Comparison of ENCODE assay signal across 6 worm cellular contexts in the genomic region with DNA sequence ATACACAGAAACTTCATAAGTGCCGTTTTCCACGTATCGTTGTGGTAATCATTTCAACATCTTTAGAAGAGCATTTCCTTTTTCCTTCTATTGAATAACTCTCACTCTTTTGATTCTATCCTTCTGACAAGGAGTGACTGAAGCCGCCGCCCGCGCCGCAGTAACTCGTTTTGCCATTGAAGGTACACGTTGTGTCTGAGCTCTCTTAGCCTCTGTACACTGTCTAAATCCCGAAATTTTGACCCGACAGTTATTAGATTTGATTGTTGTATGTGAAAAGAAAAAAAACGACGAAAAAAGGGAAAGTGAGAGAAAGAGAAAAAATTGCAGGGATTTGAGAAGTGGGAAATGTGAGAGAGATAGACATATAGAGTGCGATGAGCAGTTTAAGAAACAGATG.
A peak's percentile ranks its signal among the peaks of the same experiment; 100 is the strongest.
TF ChIP-seq lines count a peak whose summit lies in the region.

No protein-coding gene starts in this region.

TF ChIP-seq in whole organism, L1 larva, 84 proteins besides CTCF, POLR2A, EP300 and RAD21 (continues in another document):
- no peak for TF ChIP-seq C34B4.2 (tag; optimal IDR thresholded peaks at IDR 0.05; lab: Kevin White, UChicago)
- TF ChIP-seq lin-13 (GFP tag; optimal IDR thresholded peaks at IDR 0.05; lab: Kevin White, UChicago), result no peak
- TF ChIP-seq nhr-47 (tag; optimal IDR thresholded peaks at IDR 0.05; lab: Kevin White, UChicago), result no peak
- TF ChIP-seq tbx-2 (tag; optimal IDR thresholded peaks at IDR 0.05; lab: Kevin White, UChicago), result no peak
- no peak for TF ChIP-seq alr-1 (tag; optimal IDR thresholded peaks at IDR 0.05; lab: Kevin White, UChicago; ENCODE audit: borderline replicate concordance)
- peak; percentile 79 for TF ChIP-seq lin-14 (GFP tag; optimal IDR thresholded peaks at IDR 0.05; lab: Kevin White, UChicago)
- TF ChIP-seq zip-4 (GFP tag; optimal IDR thresholded peaks at IDR 0.05; lab: Kevin White, UChicago), result no peak
- no peak for TF ChIP-seq snpc-4 (tag; optimal IDR thresholded peaks at IDR 0.05; lab: Kevin White, UChicago)
- no peak for TF ChIP-seq unc-130 (tag; optimal IDR thresholded peaks at IDR 0.05; lab: Kevin White, UChicago)
- TF ChIP-seq lin-35 (GFP tag; optimal IDR thresholded peaks at IDR 0.05; lab: Kevin White, UChicago), result no peak
- TF ChIP-seq dpl-1 (GFP tag; optimal IDR thresholded peaks at IDR 0.05; lab: Kevin White, UChicago), result no peak
- peak; percentile 63 for TF ChIP-seq ces-1 (GFP tag; optimal IDR thresholded peaks at IDR 0.05; lab: Kevin White, UChicago)
- no peak for TF ChIP-seq unc-98 (GFP tag; IDR thresholded peaks at IDR 0.05; lab: Robert Waterston, UW)
- TF ChIP-seq isw-1 (GFP tag; IDR thresholded peaks at IDR 0.05; lab: Robert Waterston, UW), result no peak
- no peak for TF ChIP-seq fos-1 (tag; optimal IDR thresholded peaks at IDR 0.05; lab: Kevin White, UChicago)

TF ChIP-seq in whole organism, L2 larva, 48 proteins besides CTCF, POLR2A, EP300 and RAD21:
- TF ChIP-seq sma-9 (GFP tag; optimal IDR thresholded peaks at IDR 0.05; lab: Kevin White, UChicago) (peak; percentile 23), sma-9 (tag; optimal IDR thresholded peaks at IDR 0.05; lab: Kevin White, UChicago) (no peak), F13H6.1 (tag; optimal IDR thresholded peaks at IDR 0.05; lab: Kevin White, UChicago) (peak; percentile 15), C34F6.9 (tag; optimal IDR thresholded peaks at IDR 0.05; lab: Kevin White, UChicago) (peak; percentile 26), mab-5 (tag; optimal IDR thresholded peaks at IDR 0.05; lab: Kevin White, UChicago) (no peak), unc-55 (GFP tag; optimal IDR thresholded peaks at IDR 0.05; lab: Kevin White, UChicago) (peak; percentile 15)
TF ChIP-seq in whole organism, L2 larva: peak in this region for 4.

TF ChIP-seq in whole organism, L3 larva, 47 proteins besides CTCF, POLR2A, EP300 and RAD21:
- no peak for TF ChIP-seq unc-39 (tag; optimal IDR thresholded peaks at IDR 0.05; lab: Kevin White, UChicago)
- TF ChIP-seq fkh-10 (GFP tag; optimal IDR thresholded peaks at IDR 0.05; lab: Kevin White, UChicago), result peak; percentile 76
- no peak for TF ChIP-seq ama-1 (optimal IDR thresholded peaks at IDR 0.05; lab: Kevin White, UChicago)
- no peak for TF ChIP-seq jun-1 (tag; optimal IDR thresholded peaks at IDR 0.05; lab: Kevin White, UChicago)

TF ChIP-seq in whole organism, L4 larva, 104 proteins besides CTCF, POLR2A, EP300 and RAD21:
- no peak for TF ChIP-seq hif-1 (tag; optimal IDR thresholded peaks at IDR 0.05; lab: Kevin White, UChicago)
- peak; percentile 24 for TF ChIP-seq rbr-2 (tag; optimal IDR thresholded peaks at IDR 0.05; lab: Kevin White, UChicago)
- no peak for TF ChIP-seq lin-38 (GFP tag; IDR thresholded peaks at IDR 0.05; lab: Robert Waterston, UW)
- peak in 1 of 2 experiments; percentile 56 for TF ChIP-seq unc-62 (GFP tag; optimal IDR thresholded peaks at IDR 0.05 in 1 of 2; lab: Kevin White, UChicago)
- no peak for TF ChIP-seq unc-62 (tag; optimal IDR thresholded peaks at IDR 0.05; lab: Kevin White, UChicago)
- TF ChIP-seq Y48G9A.11 (GFP tag; IDR thresholded peaks at IDR 0.05; lab: Robert Waterston, UW), result no peak
- no peak for TF ChIP-seq nhr-102 (tag; optimal IDR thresholded peaks at IDR 0.05; lab: Kevin White, UChicago)
- TF ChIP-seq daf-8 (GFP tag; IDR thresholded peaks at IDR 0.05; lab: Robert Waterston, UW), result no peak
- TF ChIP-seq fkh-10 (GFP tag; optimal IDR thresholded peaks at IDR 0.05; lab: Kevin White, UChicago), result peak; percentile 80
- TF ChIP-seq dmd-8 (GFP tag; IDR thresholded peaks at IDR 0.05; lab: Robert Waterston, UW), result no peak
- no peak for TF ChIP-seq mdl-1 (tag; optimal IDR thresholded peaks at IDR 0.05; lab: Kevin White, UChicago)
- TF ChIP-seq F37D6.2 (tag; optimal IDR thresholded peaks at IDR 0.05; lab: Kevin White, UChicago), result no peak
- no peak for TF ChIP-seq madf-5 (GFP tag; IDR thresholded peaks at IDR 0.05; lab: Robert Waterston, UW)
- TF ChIP-seq F44E2.7 (GFP tag; IDR thresholded peaks at IDR 0.05; lab: Robert Waterston, UW), result no peak
- TF ChIP-seq ceh-62 (tag; optimal IDR thresholded peaks at IDR 0.05; lab: Kevin White, UChicago), result no peak
- no peak for TF ChIP-seq Y105C5A.15 (GFP tag; IDR thresholded peaks at IDR 0.05; lab: Robert Waterston, UW)
- TF ChIP-seq ces-1 (GFP tag; optimal IDR thresholded peaks at IDR 0.05; lab: Kevin White, UChicago), result peak; percentile 71
- no peak for TF ChIP-seq F10B5.3 (tag; optimal IDR thresholded peaks at IDR 0.05; lab: Kevin White, UChicago)
- TF ChIP-seq attf-4 (tag; optimal IDR thresholded peaks at IDR 0.05; lab: Kevin White, UChicago), result no peak
- TF ChIP-seq lin-29 (GFP tag; IDR thresholded peaks at IDR 0.05; lab: Robert Waterston, UW), result no peak
- no peak for TF ChIP-seq arid-1 (GFP tag; conservative IDR thresholded peaks at IDR 0.05; lab: Robert Waterston, UW)

TF ChIP-seq in whole organism, late embryonic, 69 proteins besides CTCF, POLR2A, EP300 and RAD21:
- TF ChIP-seq C08G9.2 (tag; optimal IDR thresholded peaks at IDR 0.05; lab: Kevin White, UChicago), result no peak
- peak; percentile 10 for TF ChIP-seq fkh-10 (GFP tag; optimal IDR thresholded peaks at IDR 0.05; lab: Kevin White, UChicago)
- peak; percentile 96 for TF ChIP-seq unc-42 (tag; optimal IDR thresholded peaks at IDR 0.05; lab: Kevin White, UChicago)
TF ChIP-seq in whole organism, late embryonic: peak in this region for 2.

TF ChIP-seq in whole organism, mixed stage, embryonic, 35 proteins besides CTCF, POLR2A, EP300 and RAD21:
- TF ChIP-seq pha-4 (tag; optimal IDR thresholded peaks at IDR 0.05; lab: Kevin White, UChicago) (no peak), lin-32 (GFP tag; optimal IDR thresholded peaks at IDR 0.05; lab: Kevin White, UChicago) (no peak), ces-1 (GFP tag; optimal IDR thresholded peaks at IDR 0.05; lab: Kevin White, UChicago) (peak; percentile 95), tbx-8 (GFP tag; optimal IDR thresholded peaks at IDR 0.05; lab: Kevin White, UChicago) (no peak)

Comparison
In these comparisons a context has a peak if more than half of its experiments do, and no peak if none do; other contexts are left out.
1. Of the 29 proteins assayed by ChIP-seq in both whole organism, L4 larva and whole organism, L1 larva: peak only in whole organism, L4 larva: none; only in whole organism, L1 larva: none; in both: ces-1 and fkh-10; in neither: 25; mixed calls (peak in some experiments, not most) for 2.